Worm (Caenorhabditis elegans) whole organism, dauer: ENCODE measurements around the gene pmk-3.

Source experiments
- unc-62 ChIP-seq: sonication (generic microtip); optimal IDR thresholded peaks from 2 replicates; lab custom pipeline; 2017; ENCODE audit warnings: missing biosample characterization, missing genetic modification reagents, missing genetic modification characterization

Gene pmk-3

ce11 chrIV:8161774-8162173, 22.8 kb downstream of the pmk-3 start:
- no peak for TF ChIP-seq unc-62 (GFP tag; lab: Kevin White, UChicago)

- no peak for TF ChIP-seq unc-62 (GFP tag; lab: Kevin White, UChicago)
Measured at ce11 chrIV:8163687-8164086, 24.7 kb downstream of the pmk-3 start, which contains the start of gene clec-51. Gene clec-51, minus strand, starts transcription at chrIV:8163800.

- TF ChIP-seq unc-62 (GFP tag; lab: Kevin White, UChicago) = no peak
Measured at ce11 chrIV:8164515-8164914, 25.5 kb downstream of the pmk-3 start.

- no peak for TF ChIP-seq unc-62 (GFP tag; lab: Kevin White, UChicago)
Measured at ce11 chrIV:8165950-8166349, 26.9 kb downstream of the pmk-3 start, which contains the start of gene B0218.7. Gene B0218.7, minus strand, starts transcription at chrIV:8166050.

- TF ChIP-seq unc-62 (GFP tag; lab: Kevin White, UChicago) = no peak
Measured at ce11 chrIV:8168660-8169059, 29.6 kb downstream of the pmk-3 start, which contains the start of gene clec-52. Gene clec-52, minus strand, starts transcription at chrIV:8168760.

ce11 chrIV:8169674-8170073, 30.7 kb downstream of the pmk-3 start, which contains the start of gene C07G1.15:
Gene C07G1.15, plus strand, starts transcription at chrIV:8169974.
- no peak for TF ChIP-seq unc-62 (GFP tag; lab: Kevin White, UChicago)

ce11 chrIV:8170264-8170663, 31.2 kb downstream of the pmk-3 start:
- no peak for TF ChIP-seq unc-62 (GFP tag; lab: Kevin White, UChicago)

- no peak for TF ChIP-seq unc-62 (GFP tag; lab: Kevin White, UChicago)
Measured at ce11 chrIV:8171376-8171775, 32.4 kb downstream of the pmk-3 start.

ce11 chrIV:8173610-8174009, 34.6 kb downstream of the pmk-3 start:
- no peak for TF ChIP-seq unc-62 (GFP tag; lab: Kevin White, UChicago)

ce11 chrIV:8174792-8175191, 35.8 kb downstream of the pmk-3 start:
- TF ChIP-seq unc-62 (GFP tag; lab: Kevin White, UChicago) = no peak

- TF ChIP-seq unc-62 (GFP tag; lab: Kevin White, UChicago) = no peak
Measured at ce11 chrIV:8175686-8176532, 36.9 kb downstream of the pmk-3 start, which contains the start of gene pct-1. Gene pct-1, plus strand, starts transcription at chrIV:8176482.

- no peak for TF ChIP-seq unc-62 (GFP tag; lab: Kevin White, UChicago)
Measured at ce11 chrIV:8181404-8181803, 42.4 kb downstream of the pmk-3 start.

- no peak for TF ChIP-seq unc-62 (GFP tag; lab: Kevin White, UChicago)
Measured at ce11 chrIV:8182566-8182965, 43.5 kb downstream of the pmk-3 start.

- no peak for TF ChIP-seq unc-62 (GFP tag; lab: Kevin White, UChicago)
Measured at ce11 chrIV:8183313-8183712, 44.3 kb downstream of the pmk-3 start.

ce11 chrIV:8188421-8189112, 49.5 kb downstream of the pmk-3 start:
- no peak for TF ChIP-seq unc-62 (GFP tag; lab: Kevin White, UChicago)

ce11 chrIV:8189667-8190066, 50.6 kb downstream of the pmk-3 start:
- TF ChIP-seq unc-62 (GFP tag; lab: Kevin White, UChicago) = no peak
